Fruit fly (Drosophila melanogaster): ENCODE results near the gene CG42353.
A peak's percentile ranks its signal among the peaks of the same experiment; 100 is the strongest.

Gene CG42353

DNA sequence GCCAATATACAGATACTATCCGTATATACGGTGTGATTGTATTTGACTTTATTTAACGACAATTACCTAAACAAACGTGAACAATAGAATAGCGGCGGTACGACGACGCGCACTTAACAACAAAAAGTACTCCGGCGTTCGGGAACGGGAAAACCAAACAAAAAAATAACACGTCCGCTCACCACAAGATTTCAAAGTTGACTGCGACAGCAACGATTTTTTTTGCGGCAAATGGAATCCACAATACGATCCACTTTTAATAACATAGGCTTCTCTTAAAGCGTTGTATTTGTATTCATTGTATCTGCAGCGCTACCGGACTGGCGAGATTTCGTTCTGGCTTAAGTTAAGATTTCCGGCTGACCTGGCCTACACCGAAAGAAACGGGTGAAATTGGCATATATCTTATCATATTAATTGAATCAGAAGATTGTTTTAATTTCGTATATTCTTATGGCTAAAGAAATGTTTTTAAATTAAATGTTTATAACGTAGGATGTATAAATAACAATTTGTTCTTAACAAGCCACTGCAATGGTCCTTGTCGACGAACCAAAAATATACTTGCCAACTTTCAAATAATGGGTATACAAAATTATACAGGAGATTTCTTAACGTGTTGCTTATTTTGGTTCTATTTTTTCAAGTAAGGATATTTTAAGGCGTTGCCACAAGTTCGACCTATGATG, at the start of gene CG42353, which contains the start of gene CG42354 (continued):
- TF ChIP-seq CG15073 (GFP tag; optimal IDR thresholded peaks at IDR 0.05) (peak; percentile 68), CG8924 (tag; optimal IDR thresholded peaks at IDR 0.05) (peak; percentile 97), NC2β (GFP tag; optimal IDR thresholded peaks at IDR 0.05) (peak; percentile 94), CG3995 (GFP tag; optimal IDR thresholded peaks at IDR 0.05) (peak; percentile 51), CG12236 (GFP tag; optimal IDR thresholded peaks at IDR 0.05) (peak; percentile 90), Camta (GFP tag; optimal IDR thresholded peaks at IDR 0.05) (peak; percentile 54), ap (GFP tag; IDR thresholded peaks at IDR 0.05) (peak; percentile 88), onecut (GFP tag; IDR thresholded peaks at IDR 0.05) (peak; percentile 84), sima (GFP tag; optimal IDR thresholded peaks at IDR 0.05) (peak; percentile 36), Rx (GFP tag; IDR thresholded peaks at IDR 0.05) (peak; percentile 88), NK7.1 (GFP tag; optimal IDR thresholded peaks at IDR 0.05) (peak; percentile 65), sug (tag; optimal IDR thresholded peaks at IDR 0.05) (peak; percentile 90), nom (GFP tag; optimal IDR thresholded peaks at IDR 0.05) (peak; percentile 91), sqz (GFP tag; optimal IDR thresholded peaks at IDR 0.05) (peak; percentile 96), D (optimal IDR thresholded peaks at IDR 0.05) (no peak), D (GFP tag; optimal IDR thresholded peaks at IDR 0.05) (peak; percentile 95), Atf6 (GFP tag; IDR thresholded peaks at IDR 0.05) (peak; percentile 94), E2f2 (GFP tag; IDR thresholded peaks at IDR 0.05) (peak; percentile 76), jing (GFP tag; optimal IDR thresholded peaks at IDR 0.05) (peak; percentile 94), Jarid2 (GFP tag; optimal IDR thresholded peaks at IDR 0.05) (peak; percentile 94), Xbp1 (GFP tag; optimal IDR thresholded peaks at IDR 0.05) (peak; percentile 97), CG4360 (GFP tag; IDR thresholded peaks at IDR 0.05) (peak; percentile 43), Hsf (GFP tag; optimal IDR thresholded peaks at IDR 0.05) (peak; percentile 98), da (GFP tag; optimal IDR thresholded peaks at IDR 0.05) (peak; percentile 81), Ssrp (tag; optimal IDR thresholded peaks at IDR 0.05) (peak; percentile 98), CG9932 (GFP tag; IDR thresholded peaks at IDR 0.05) (peak; percentile 92), usp (GFP tag; optimal IDR thresholded peaks at IDR 0.05) (no peak), CG14441 (GFP tag; IDR thresholded peaks at IDR 0.05) (peak; percentile 91), CG4820 (GFP tag; optimal IDR thresholded peaks at IDR 0.05) (peak; percentile 95), pita (GFP tag; optimal IDR thresholded peaks at IDR 0.05) (no peak), ind (GFP tag; optimal IDR thresholded peaks at IDR 0.05) (peak; percentile 95), CG4707 (GFP tag; optimal IDR thresholded peaks at IDR 0.05) (peak; percentile 83), chm (GFP tag; IDR thresholded peaks at IDR 0.05) (peak; percentile 89), slp2 (GFP tag; optimal IDR thresholded peaks at IDR 0.05) (peak; percentile 63), CG18599 (GFP tag; optimal IDR thresholded peaks at IDR 0.05) (peak; percentile 97), seq (GFP tag; IDR thresholded peaks at IDR 0.05) (peak; percentile 94), lmd (GFP tag; IDR thresholded peaks at IDR 0.05) (peak; percentile 96), CG17802 (tag; optimal IDR thresholded peaks at IDR 0.05) (peak; percentile 87), CG1792 (GFP tag; optimal IDR thresholded peaks at IDR 0.05) (peak; percentile 86), exex (tag; optimal IDR thresholded peaks at IDR 0.05) (peak; percentile 76), CG1024 (GFP tag; IDR thresholded peaks at IDR 0.05) (peak; percentile 82), p53 (GFP tag; optimal IDR thresholded peaks at IDR 0.05) (no peak), CG7786 (GFP tag; optimal IDR thresholded peaks at IDR 0.05) (peak; percentile 93), CG18262 (tag; optimal IDR thresholded peaks at IDR 0.05) (peak; percentile 98), CG17328 (GFP tag; IDR thresholded peaks at IDR 0.05) (peak; percentile 93), maf-S (GFP tag; optimal IDR thresholded peaks at IDR 0.05) (peak; percentile 92), Asciz (GFP tag; optimal IDR thresholded peaks at IDR 0.05) (peak; percentile 95), Dad (GFP tag; optimal IDR thresholded peaks at IDR 0.05) (peak; percentile 67), dpn (GFP tag; optimal IDR thresholded peaks at IDR 0.05) (peak; percentile 84 to 95), Deaf1 (tag; optimal IDR thresholded peaks at IDR 0.05) (peak; percentile 73), Neu2 (GFP tag; optimal IDR thresholded peaks at IDR 0.05; ENCODE audit: borderline replicate concordance) (peak; percentile 65)
